Fruit fly (Drosophila melanogaster) whole organism, embryonic: ENCODE results near the gene sp3.

Experiments
- Adf1 ChIP-seq: fragments of 200-800 bp; sonication (Bioruptor generic); IDR thresholded peaks from 2 replicates; pipeline ENCODE4 v1.3.6; 2022; ENCODE audit warnings: missing biosample characterization, missing genetic modification characterization
- Antp ChIP-seq: fragments of 200-800 bp; sonication (Bioruptor generic); optimal IDR thresholded peaks from 3 replicates; lab custom pipeline; 2016; ENCODE audit warnings: missing biosample characterization, missing genetic modification characterization
- Asciz ChIP-seq: fragments of 200-800 bp; sonication (Bioruptor generic); optimal IDR thresholded peaks from 2 replicates; lab custom pipeline; 2017; ENCODE audit warnings: missing biosample characterization, mild to moderate bottlenecking, missing genetic modification characterization, missing genetic modification reagents
- Atf6 ChIP-seq: fragments of 200-800 bp; sonication (Bioruptor generic); IDR thresholded peaks from 2 replicates; pipeline ENCODE4 v1.3.6; 2022; ENCODE audit warnings: missing biosample characterization, missing genetic modification characterization
- CG10267 ChIP-seq: fragments of 200-800 bp; sonication (Bioruptor generic); optimal IDR thresholded peaks from 2 replicates; lab custom pipeline; 2018; ENCODE audit warnings: missing biosample characterization, mild to moderate bottlenecking, missing genetic modification characterization, moderate library complexity
- CG10565 ChIP-seq: fragments of 200-800 bp; sonication (Bioruptor generic); optimal IDR thresholded peaks from 3 replicates; lab custom pipeline; 2016; ENCODE audit warnings: missing biosample characterization, mild to moderate bottlenecking, missing genetic modification characterization
- CG1233 ChIP-seq: fragments of 200-800 bp; sonication (Bioruptor generic); optimal IDR thresholded peaks from 4 replicates; lab custom pipeline; 2018; ENCODE audit warnings: missing biosample characterization, mild to moderate bottlenecking, missing genetic modification characterization
- CG13296 ChIP-seq: fragments of 200-800 bp; sonication (Bioruptor generic); optimal IDR thresholded peaks from 3 replicates; lab custom pipeline; 2018; ENCODE audit warnings: missing biosample characterization, mild to moderate bottlenecking, missing genetic modification characterization
- CG13424 ChIP-seq: fragments of 200-800 bp; sonication (Bioruptor generic); optimal IDR thresholded peaks from 2 replicates; lab custom pipeline; 2019; ENCODE audit warnings: missing biosample characterization, mild to moderate bottlenecking, missing genetic modification characterization, moderate library complexity
- CG1529 ChIP-seq: fragments of 200-800 bp; sonication (Bioruptor generic); optimal IDR thresholded peaks from 3 replicates; lab custom pipeline; 2018; ENCODE audit warnings: missing biosample characterization, missing genetic modification characterization
- CG15601 ChIP-seq: fragments of 200-800 bp; sonication (Bioruptor generic); optimal IDR thresholded peaks from 3 replicates; lab custom pipeline; 2019; ENCODE audit warnings: missing biosample characterization, mild to moderate bottlenecking, missing genetic modification characterization, moderate library complexity
- CG17385 ChIP-seq: fragments of 200-800 bp; sonication (Bioruptor generic); optimal IDR thresholded peaks from 3 replicates; lab custom pipeline; 2018; ENCODE audit warnings: missing biosample characterization, mild to moderate bottlenecking, missing genetic modification characterization
- CG17568 ChIP-seq: fragments of 200-800 bp; sonication (Bioruptor generic); optimal IDR thresholded peaks from 2 replicates; lab custom pipeline; 2018; ENCODE audit warnings: missing biosample characterization, mild to moderate bottlenecking, missing genetic modification characterization, moderate library complexity
- CG2116 ChIP-seq: fragments of 200-800 bp; sonication (Bioruptor generic); optimal IDR thresholded peaks from 3 replicates; lab custom pipeline; 2018; ENCODE audit warnings: missing biosample characterization, mild to moderate bottlenecking, missing genetic modification characterization
- CG31365 ChIP-seq: fragments of 200-800 bp; sonication (Bioruptor generic); optimal IDR thresholded peaks from 2 replicates; lab custom pipeline; 2018; ENCODE audit warnings: missing biosample characterization, mild to moderate bottlenecking, missing genetic modification characterization
- CG33557 ChIP-seq: fragments of 200-800 bp; sonication (Bioruptor generic); optimal IDR thresholded peaks from 2 replicates; lab custom pipeline; 2019; ENCODE audit warnings: missing biosample characterization, mild to moderate bottlenecking, missing genetic modification characterization, moderate library complexity
- CG34422 ChIP-seq: fragments of 200-800 bp; sonication (Bioruptor generic); IDR thresholded peaks from 3 replicates; pipeline ENCODE4 v1.3.6; 2022; ENCODE audit warnings: missing biosample characterization, missing genetic modification characterization
- CG3995 ChIP-seq: fragments of 200-800 bp; sonication (Bioruptor generic); optimal IDR thresholded peaks from 3 replicates; lab custom pipeline; 2016; ENCODE audit warnings: missing biosample characterization, missing genetic modification characterization
- CG6765 ChIP-seq: fragments of 200-800 bp; sonication (Bioruptor generic); optimal IDR thresholded peaks from 3 replicates; lab custom pipeline; 2017; ENCODE audit warnings: missing biosample characterization, mild to moderate bottlenecking, missing genetic modification characterization
- CG6813 ChIP-seq: fragments of 200-800 bp; sonication (Bioruptor generic); optimal IDR thresholded peaks from 2 replicates; lab custom pipeline; 2017; ENCODE audit warnings: missing biosample characterization, missing genetic modification characterization, mild to moderate bottlenecking, moderate library complexity, missing genetic modification reagents
- CG6854 ChIP-seq: fragments of 200-800 bp; sonication (Bioruptor generic); optimal IDR thresholded peaks from 3 replicates; lab custom pipeline; 2017; ENCODE audit warnings: missing biosample characterization, mild to moderate bottlenecking, missing genetic modification characterization
- CG7271 ChIP-seq: fragments of 200-800 bp; sonication (Bioruptor generic); optimal IDR thresholded peaks from 2 replicates; lab custom pipeline; 2018; ENCODE audit warnings: missing biosample characterization, mild to moderate bottlenecking, missing genetic modification characterization, moderate library complexity
- CG7839 ChIP-seq: fragments of 200-800 bp; sonication (Bioruptor generic); optimal IDR thresholded peaks from 3 replicates; lab custom pipeline; 2018; ENCODE audit warnings: missing biosample characterization, mild to moderate bottlenecking, missing genetic modification characterization, moderate library complexity
- CG9437 ChIP-seq: fragments of 200-800 bp; sonication (Bioruptor generic); optimal IDR thresholded peaks from 2 replicates; lab custom pipeline; 2018; ENCODE audit warnings: missing biosample characterization, mild to moderate bottlenecking, missing genetic modification characterization
- Dek ChIP-seq: fragments of 200-800 bp; sonication (Bioruptor generic); optimal IDR thresholded peaks from 3 replicates; lab custom pipeline; 2019; ENCODE audit warnings: missing biosample characterization, mild to moderate bottlenecking, missing genetic modification characterization, moderate library complexity
- Hr51 ChIP-seq, 2 experiments: fragments of 200-800 bp; sonication (Bioruptor generic); optimal IDR thresholded peaks; 2 replicates in 1 of 2; 3 replicates in 1 of 2; lab custom pipeline; 2016 to 2018; ENCODE audit warnings: missing biosample characterization in 2 of 2, missing genetic modification characterization in 2 of 2, mild to moderate bottlenecking in 1 of 2, moderate library complexity in 1 of 2
- Med ChIP-seq: fragments of 200-800 bp; sonication (Bioruptor generic); peaks from one replicate; lab custom pipeline; 2016; ENCODE audit warnings: missing biosample characterization, missing genetic modification characterization, mild to moderate bottlenecking, inconsistent platforms, moderate library complexity
- Nf-YB ChIP-seq: fragments of 200-800 bp; sonication (Bioruptor generic); optimal IDR thresholded peaks from 3 replicates; lab custom pipeline; 2019; ENCODE audit warnings: missing biosample characterization, mild to moderate bottlenecking, missing genetic modification characterization, moderate library complexity
- Nf-YC ChIP-seq: fragments of 200-800 bp; optimal IDR thresholded peaks from 3 replicates; lab custom pipeline; 2019; ENCODE audit warnings: missing biosample characterization, mild to moderate bottlenecking, missing genetic modification characterization, moderate library complexity
- bbx ChIP-seq: fragments of 200-800 bp; sonication (Bioruptor generic); IDR thresholded peaks from 2 replicates; pipeline ENCODE4 v1.3.6; 2022; ENCODE audit warnings: missing biosample characterization, missing genetic modification characterization; ENCODE audit not compliant: partially characterized antibody
- bowl ChIP-seq: fragments of 200-800 bp; sonication (Bioruptor generic); IDR thresholded peaks from 2 replicates; pipeline ENCODE4 v1.3.6; 2022; ENCODE audit warnings: missing biosample characterization, missing genetic modification characterization
- cad ChIP-seq: fragments of >200 bp; optimal IDR thresholded peaks from 2 replicates; lab custom pipeline; 2017; ENCODE audit warnings: missing biosample characterization, missing genetic modification characterization
- cas ChIP-seq: fragments of 200-800 bp; sonication (Bioruptor generic); IDR thresholded peaks from 2 replicates; pipeline ENCODE4 v1.3.6; 2022; ENCODE audit warnings: missing biosample characterization, missing genetic modification characterization
- chif ChIP-seq, 2 experiments: fragments of 200-800 bp; sonication (Bioruptor generic); optimal IDR thresholded peaks; 3 replicates each; lab custom pipeline; 2016; ENCODE audit warnings: missing biosample characterization in 2 of 2, missing genetic modification characterization in 2 of 2
- ci ChIP-seq: fragments of 200-800 bp; sonication (Bioruptor generic); IDR thresholded peaks from 3 replicates; pipeline ENCODE4 v1.3.6; 2022; ENCODE audit warnings: missing biosample characterization, missing genetic modification characterization
- crc ChIP-seq: fragments of 200-800 bp; sonication (Bioruptor generic); optimal IDR thresholded peaks from 2 replicates; lab custom pipeline; 2016; ENCODE audit warnings: missing biosample characterization, missing genetic modification characterization
- dati ChIP-seq: fragments of 200-800 bp; sonication (Bioruptor generic); IDR thresholded peaks from 2 replicates; pipeline ENCODE4 v1.3.6; 2022; ENCODE audit warnings: missing biosample characterization, missing genetic modification characterization
- gcm ChIP-seq: fragments of 200-800 bp; sonication (Bioruptor generic); optimal IDR thresholded peaks from 2 replicates; lab custom pipeline; 2019; ENCODE audit warnings: missing biosample characterization, mild to moderate bottlenecking, missing genetic modification characterization, moderate library complexity
- kay ChIP-seq: fragments of 200-800 bp; sonication (Bioruptor generic); optimal IDR thresholded peaks from 2 replicates; lab custom pipeline; 2016; ENCODE audit warnings: missing biosample characterization, missing genetic modification characterization
- lab ChIP-seq: fragments of 200-800 bp; sonication (Bioruptor generic); optimal IDR thresholded peaks from 3 replicates; lab custom pipeline; 2017; ENCODE audit warnings: missing biosample characterization, missing genetic modification characterization, mild to moderate bottlenecking, moderate library complexity, missing genetic modification reagents
- onecut ChIP-seq: fragments of 200-800 bp; sonication (Bioruptor generic); IDR thresholded peaks from 2 replicates; pipeline ENCODE4 v1.3.6; 2022; ENCODE audit warnings: missing biosample characterization, missing genetic modification characterization
- run ChIP-seq: fragments of 200-800 bp; sonication (Bioruptor generic); optimal IDR thresholded peaks from 3 replicates; lab custom pipeline; 2018; ENCODE audit warnings: missing biosample characterization, mild to moderate bottlenecking, missing genetic modification characterization
- sd ChIP-seq: fragments of 200-800 bp; sonication (Bioruptor generic); optimal IDR thresholded peaks from 3 replicates; lab custom pipeline; 2018; ENCODE audit warnings: missing biosample characterization, mild to moderate bottlenecking, missing genetic modification characterization, moderate library complexity
- sens ChIP-seq: fragments of 200-800 bp; sonication (Bioruptor generic); peaks from one replicate; lab custom pipeline; 2016; ENCODE audit warnings: missing biosample characterization, missing genetic modification characterization
- sob ChIP-seq: fragments of 200-800 bp; sonication (Bioruptor generic); IDR thresholded peaks from 2 replicates; pipeline ENCODE4 v1.3.6; 2022; ENCODE audit warnings: missing biosample characterization, missing genetic modification characterization
- tin ChIP-seq: fragments of 200-800 bp; sonication (Bioruptor generic); optimal IDR thresholded peaks from 3 replicates; lab custom pipeline; 2016; ENCODE audit warnings: missing biosample characterization, missing genetic modification characterization
- trem ChIP-seq: fragments of 200-800 bp; optimal IDR thresholded peaks from 3 replicates; lab custom pipeline; 2019; ENCODE audit warnings: missing biosample characterization, mild to moderate bottlenecking, missing genetic modification characterization, moderate library complexity
- vnd ChIP-seq: fragments of 200-800 bp; sonication (Bioruptor generic); IDR thresholded peaks from 3 replicates; pipeline ENCODE4 v1.3.6; 2022; ENCODE audit warnings: missing biosample characterization, missing genetic modification characterization; ENCODE audit not compliant: partially characterized antibody
- vvl ChIP-seq: fragments of 200-800 bp; sonication (Bioruptor generic); IDR thresholded peaks from 2 replicates; pipeline ENCODE4 v1.3.6; 2022; ENCODE audit warnings: missing biosample characterization, missing genetic modification characterization
- wek ChIP-seq: fragments of 200-800 bp; sonication (Bioruptor generic); optimal IDR thresholded peaks from 3 replicates; lab custom pipeline; 2018; ENCODE audit warnings: missing biosample characterization, mild to moderate bottlenecking, missing genetic modification characterization, moderate library complexity

Gene sp3

dm6 chr3R:21561427-21561872 is 40.7 kb downstream of the sp3 start (continued):
- TF ChIP-seq CG6854 (GFP tag; lab: Kevin White, UChicago) = peak; percentile 20
- no peak for TF ChIP-seq sob (GFP tag; lab: Robert Waterston, UW)
- no peak for TF ChIP-seq crc (GFP tag; lab: Kevin White, UChicago)
- TF ChIP-seq Nf-YB (GFP tag; lab: Kevin White, UChicago) = peak; percentile 98
- no peak for TF ChIP-seq cas (GFP tag; lab: Robert Waterston, UW)
- peak; percentile 36 for TF ChIP-seq CG6813 (GFP tag; lab: Kevin White, UChicago)
- TF ChIP-seq Hr51 (GFP tag; optimal IDR thresholded peaks at IDR 0.05; lab: Kevin White, UChicago) = no peak
- no peak for TF ChIP-seq CG15601 (tag; lab: Kevin White, UChicago)
- TF ChIP-seq CG7839 = no peak
- peak; percentile 37 for TF ChIP-seq lab (GFP tag; lab: Kevin White, UChicago)
- TF ChIP-seq Dek = no peak
- TF ChIP-seq CG1233 (GFP tag; lab: Kevin White, UChicago) = peak; percentile 23
- peak; percentile 16; the same call in 1 of the 2 replicates for TF ChIP-seq bbx (GFP tag; lab: Robert Waterston, UW)
- peak; percentile 29 for TF ChIP-seq CG1529
- TF ChIP-seq CG2116 (GFP tag; lab: Kevin White, UChicago) = peak; percentile 23
- no peak for TF ChIP-seq CG10565
- TF ChIP-seq Med = no peak
- TF ChIP-seq ci = peak; percentile 70
- peak; percentile 6 for TF ChIP-seq CG9437 (GFP tag; lab: Kevin White, UChicago)
- peak; percentile 32 for TF ChIP-seq Asciz (GFP tag; lab: Kevin White, UChicago)
- TF ChIP-seq dati (GFP tag; lab: Robert Waterston, UW) = no peak
- TF ChIP-seq vvl (GFP tag; lab: Robert Waterston, UW) = peak; percentile 26; the same call in 1 of the 2 replicates
- TF ChIP-seq CG3995 (GFP tag; lab: Kevin White, UChicago) = no peak
- TF ChIP-seq CG34422 (GFP tag; lab: Robert Waterston, UW) = no peak
- TF ChIP-seq Adf1 (GFP tag; lab: Robert Waterston, UW) = peak; percentile 13; the same call in 1 of the 2 replicates
- TF ChIP-seq kay = no peak
- TF ChIP-seq CG6765 (GFP tag; lab: Kevin White, UChicago) = peak; percentile 36
- peak; percentile 14 for TF ChIP-seq CG17568
- TF ChIP-seq tin = no peak
- no peak for TF ChIP-seq vnd (GFP tag; lab: Robert Waterston, UW)
- no peak for TF ChIP-seq Antp (GFP tag; lab: Kevin White, UChicago)
- peak; percentile 63 for TF ChIP-seq CG7271 (tag; lab: Kevin White, UChicago)
- peak; percentile 96 for TF ChIP-seq Nf-YC (tag; lab: Kevin White, UChicago)
- no peak for TF ChIP-seq sd (tag; lab: Kevin White, UChicago)
- no peak for TF ChIP-seq CG13424
- no peak for TF ChIP-seq chif (GFP tag; optimal IDR thresholded peaks at IDR 0.05; lab: Kevin White, UChicago)
- TF ChIP-seq cad (GFP tag; lab: Kevin White, UChicago) = no peak
- TF ChIP-seq trem (tag; lab: Kevin White, UChicago) = peak; percentile 1
- no peak for TF ChIP-seq bowl
- peak; percentile 25 for TF ChIP-seq run
- peak; percentile 24 for TF ChIP-seq CG31365
- TF ChIP-seq gcm (GFP tag; lab: Kevin White, UChicago) = peak; percentile 77
- TF ChIP-seq wek (GFP tag; lab: Kevin White, UChicago) = peak; percentile 25
- TF ChIP-seq onecut (GFP tag; lab: Robert Waterston, UW) = peak; percentile 35; the same call in 1 of the 2 replicates
- peak; percentile 56 for TF ChIP-seq sens (GFP tag; lab: Kevin White, UChicago)
- TF ChIP-seq CG13296 (GFP tag; lab: Kevin White, UChicago) = peak; percentile 49
- peak; percentile 37 for TF ChIP-seq CG17385
- peak; percentile 32 for TF ChIP-seq CG33557
- TF ChIP-seq CG10267 = no peak
- no peak for TF ChIP-seq Atf6 (GFP tag; lab: Robert Waterston, UW)
